Worm (Caenorhabditis elegans): ENCODE measurements around the gene K10F12.7.

ce11 chrIII:348465-348864, 33.9 kb downstream of the K10F12.7 start:
- TF ChIP-seq ztf-23 (GFP tag; IDR thresholded peaks at IDR 0.05) (no peak), klf-2 (GFP tag; conservative IDR thresholded peaks at IDR 0.05) (no peak), flt-1 (GFP tag; IDR thresholded peaks at IDR 0.05) (no peak), tab-1 (GFP tag; IDR thresholded peaks at IDR 0.05) (no peak), T22C8.4 (GFP tag; IDR thresholded peaks at IDR 0.05) (no peak), cog-1 (tag; optimal IDR thresholded peaks at IDR 0.05) (no peak), ref-1 (GFP tag; conservative IDR thresholded peaks at IDR 0.05) (no peak)
